Worm (Caenorhabditis elegans) whole organism, L3 larva: ENCODE results near the gene pri-1.

Experiments used
- ceh-82 ChIP-seq: fragments of 150-350 bp; optimal IDR thresholded peaks from 2 replicates; lab custom pipeline; 2014; ENCODE audit warnings: missing biosample characterization, missing genetic modification characterization
- elt-2 ChIP-seq: sonication (generic microtip); optimal IDR thresholded peaks from 2 replicates; lab custom pipeline; 2016; ENCODE audit warnings: missing genetic modification reagents, mild to moderate bottlenecking, missing genetic modification characterization, missing compliant biosample characterization
- snpc-4 ChIP-seq: fragments of 150-350 bp; optimal IDR thresholded peaks from 2 replicates; lab custom pipeline; 2014; ENCODE audit warnings: missing biosample characterization, missing genetic modification characterization
- unc-62 ChIP-seq: fragments of 150-350 bp; sonication (generic microtip); optimal IDR thresholded peaks from 4 replicates; lab custom pipeline; 2014; ENCODE audit warnings: missing biosample characterization, missing genetic modification reagents, missing genetic modification characterization
- ztf-11 ChIP-seq: fragments of 150-350 bp; optimal IDR thresholded peaks from 2 replicates; lab custom pipeline; 2014; ENCODE audit warnings: missing biosample characterization, missing genetic modification characterization

DNA sequence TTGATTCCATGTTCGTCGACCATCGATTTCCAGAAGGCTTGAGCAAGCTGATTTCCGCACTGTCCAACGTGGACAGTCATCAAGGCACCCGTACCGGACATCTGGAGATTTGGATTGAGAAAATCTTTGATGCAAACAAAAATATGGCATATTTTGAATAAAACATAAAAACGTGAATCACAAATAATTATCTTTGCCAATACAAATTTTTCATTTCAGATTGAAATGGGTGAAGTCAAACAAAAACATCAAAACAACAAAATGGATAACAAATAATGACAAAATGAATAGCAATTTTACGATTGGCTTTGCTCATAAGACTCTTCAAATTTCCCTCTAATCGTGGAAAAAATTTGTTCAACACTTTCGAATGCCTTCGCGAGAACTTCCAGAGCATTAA is 15.0 kb upstream of the pri-1 start, which contains the start of gene tbg-1:
- no peak for TF ChIP-seq ztf-11
- TF ChIP-seq snpc-4 (tag; lab: Kevin White, UChicago), result no peak
- no peak for TF ChIP-seq unc-62 (GFP tag; lab: Kevin White, UChicago)
- no peak for TF ChIP-seq ceh-82 (tag; lab: Kevin White, UChicago)
- no peak for TF ChIP-seq elt-2
